Worm (Caenorhabditis elegans): ENCODE measurements around the gene M02E1.4.
"Not testable (repeated sequence)": the region's sequence is repeated elsewhere in the genome, so short reads cannot be mapped to it uniquely, and the experiment has no call there.

Gene M02E1.4

ce11 chrX:351398-351797, 38.3 kb downstream of the M02E1.4 start:
- peak; percentile 78; the same call in 1 of the 2 replicates for TF ChIP-seq ceh-45 (GFP tag; IDR thresholded peaks at IDR 0.05)
- peak; percentile 70 for TF ChIP-seq unc-3 (GFP tag; conservative IDR thresholded peaks at IDR 0.05)
- not testable (repeated sequence) for TF ChIP-seq unc-3 (tag; optimal IDR thresholded peaks at IDR 0.05)
- peak; percentile 72 for TF ChIP-seq sox-2 (GFP tag; IDR thresholded peaks at IDR 0.05)

DNA sequence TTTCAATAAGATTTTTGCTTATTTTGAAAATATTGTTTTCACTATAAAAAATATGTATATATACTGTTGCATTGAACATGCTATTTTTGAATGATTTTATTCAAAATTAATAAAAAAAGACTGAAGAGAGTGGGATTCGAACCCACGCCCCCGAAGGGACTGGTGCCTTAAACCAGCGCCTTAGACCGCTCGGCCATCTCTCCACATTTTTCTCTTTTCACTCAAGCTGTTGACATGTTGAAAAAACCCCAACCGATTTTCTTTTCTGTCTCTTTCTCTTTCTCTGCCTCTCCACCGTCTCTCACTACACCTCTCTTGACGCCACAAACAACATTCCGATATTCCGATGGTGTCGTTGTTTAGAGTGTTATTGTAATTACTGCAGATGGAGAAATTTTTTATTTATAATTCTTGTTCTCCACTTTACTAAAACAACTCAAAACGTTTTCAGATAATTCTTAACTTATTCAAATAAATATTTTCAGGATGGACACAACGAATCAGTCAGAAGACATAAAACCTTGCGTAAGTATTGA, 40.1 kb downstream of the M02E1.4 start, which contains the start of gene sor-3:
Gene sor-3 (plus strand): TSS at position 486 of the 536 bp plus-strand sequence.
- peak; percentile 70 for TF ChIP-seq K09A11.1 (tag; optimal IDR thresholded peaks at IDR 0.05; ENCODE audit: insufficient read depth)
- TF ChIP-seq ceh-9 (tag; optimal IDR thresholded peaks at IDR 0.05): peak; percentile 78
- peak; percentile 68 for TF ChIP-seq nhr-232 (tag; optimal IDR thresholded peaks at IDR 0.05)
- TF ChIP-seq ceh-24 (tag; optimal IDR thresholded peaks at IDR 0.05): peak; percentile 81
- peak; percentile 82 for TF ChIP-seq nfya-1 (tag; optimal IDR thresholded peaks at IDR 0.05)
- TF ChIP-seq eyg-1 (tag; optimal IDR thresholded peaks at IDR 0.05): peak; percentile 75
- peak; percentile 89 for TF ChIP-seq gmeb-2 (tag; optimal IDR thresholded peaks at IDR 0.05)
- TF ChIP-seq tbx-7 (tag; optimal IDR thresholded peaks at IDR 0.05): peak; percentile 13
- peak; percentile 81 for TF ChIP-seq unc-3 (GFP tag; conservative IDR thresholded peaks at IDR 0.05)
- peak; percentile 89 for TF ChIP-seq unc-3 (tag; optimal IDR thresholded peaks at IDR 0.05)
- peak; percentile 93 for TF ChIP-seq elt-2 (tag; optimal IDR thresholded peaks at IDR 0.05)
- peak; percentile 94 for TF ChIP-seq ceh-14 (tag; optimal IDR thresholded peaks at IDR 0.05)
- TF ChIP-seq lim-6 (tag; optimal IDR thresholded peaks at IDR 0.05): peak; percentile 54
- no peak for TF ChIP-seq pha-4 (tag; optimal IDR thresholded peaks at IDR 0.05)
- peak; percentile 89 for TF ChIP-seq hlh-8 (tag; optimal IDR thresholded peaks at IDR 0.05)
- peak; percentile 57 for TF ChIP-seq mec-3 (tag; optimal IDR thresholded peaks at IDR 0.05; ENCODE audit: borderline replicate concordance)
- TF ChIP-seq zip-5 (tag; optimal IDR thresholded peaks at IDR 0.05): peak; percentile 59
- TF ChIP-seq ets-4 (tag; optimal IDR thresholded peaks at IDR 0.05): peak; percentile 66
- peak; percentile 76 for TF ChIP-seq ceh-6 (GFP tag; optimal IDR thresholded peaks at IDR 0.05)
- peak; percentile 86 for TF ChIP-seq fax-1 (tag; optimal IDR thresholded peaks at IDR 0.05)
- peak; percentile 71 for TF ChIP-seq K02D7.2 (tag; optimal IDR thresholded peaks at IDR 0.05)
- TF ChIP-seq sox-4 (tag; optimal IDR thresholded peaks at IDR 0.05): peak; percentile 82
- TF ChIP-seq pha-2 (tag; optimal IDR thresholded peaks at IDR 0.05): peak; percentile 86
- TF ChIP-seq hlh-13 (GFP tag; optimal IDR thresholded peaks at IDR 0.05): peak; percentile 88
- TF ChIP-seq pax-1 (tag; optimal IDR thresholded peaks at IDR 0.05): no peak
- TF ChIP-seq npax-4 (tag; optimal IDR thresholded peaks at IDR 0.05): peak; percentile 70
- TF ChIP-seq syd-9 (tag; optimal IDR thresholded peaks at IDR 0.05): peak; percentile 82
- peak; percentile 85 for TF ChIP-seq fkh-6 (tag; optimal IDR thresholded peaks at IDR 0.05)
- peak; percentile 89 for TF ChIP-seq Y22D7AL.16 (tag; optimal IDR thresholded peaks at IDR 0.05)
- peak; percentile 82 for TF ChIP-seq ztf-16 (tag; optimal IDR thresholded peaks at IDR 0.05)
- TF ChIP-seq nhr-11 (tag; optimal IDR thresholded peaks at IDR 0.05): no peak
- no peak for TF ChIP-seq ceh-22 (tag; optimal IDR thresholded peaks at IDR 0.05)
- peak; percentile 3 for TF ChIP-seq unc-55 (GFP tag; optimal IDR thresholded peaks at IDR 0.05)
- peak; percentile 70 for TF ChIP-seq dve-1 (tag; optimal IDR thresholded peaks at IDR 0.05)
- peak; percentile 53 for TF ChIP-seq hlh-30 (tag; optimal IDR thresholded peaks at IDR 0.05; ENCODE audit: insufficient read depth)
- TF ChIP-seq ceh-2 (tag; optimal IDR thresholded peaks at IDR 0.05): peak; percentile 87
- peak; percentile 92 for TF ChIP-seq sdc-2 (tag; optimal IDR thresholded peaks at IDR 0.05)
- TF ChIP-seq ceh-30 (tag; optimal IDR thresholded peaks at IDR 0.05): no peak
- peak; percentile 88 for TF ChIP-seq tbx-2 (tag; optimal IDR thresholded peaks at IDR 0.05)
- TF ChIP-seq F13H6.1 (tag; optimal IDR thresholded peaks at IDR 0.05): peak; percentile 87
- peak; percentile 87 for TF ChIP-seq madf-2 (tag; optimal IDR thresholded peaks at IDR 0.05)
- peak; percentile 87 for TF ChIP-seq ceh-18 (tag; optimal IDR thresholded peaks at IDR 0.05)
- peak; percentile 90 for TF ChIP-seq hlh-15 (tag; optimal IDR thresholded peaks at IDR 0.05)
- peak; percentile 85 for TF ChIP-seq ceh-19 (GFP tag; optimal IDR thresholded peaks at IDR 0.05)
- TF ChIP-seq ahr-1 (tag; optimal IDR thresholded peaks at IDR 0.05): peak; percentile 77
- peak; percentile 81 for TF ChIP-seq unc-42 (tag; optimal IDR thresholded peaks at IDR 0.05)
- TF ChIP-seq unc-86 (tag; optimal IDR thresholded peaks at IDR 0.05): peak; percentile 82
- peak; percentile 47 for TF ChIP-seq pag-3 (tag; optimal IDR thresholded peaks at IDR 0.05; ENCODE audit: borderline replicate concordance)
